Worm (Caenorhabditis elegans) whole organism, L4 larva: ENCODE data around the gene col-39.

Source experiments
- F49E8.2 ChIP-seq: sonication (generic microtip); optimal IDR thresholded peaks from 2 replicates; lab custom pipeline; 2016; ENCODE audit warnings: missing compliant biosample characterization, mild to moderate bottlenecking, missing genetic modification characterization, borderline replicate concordance
- Y5F2A.4 ChIP-seq: fragments of 200-800 bp; sonication (Bioruptor generic); optimal IDR thresholded peaks from 2 replicates; lab custom pipeline; 2018; ENCODE audit warnings: mild to moderate bottlenecking, missing genetic modification characterization, missing compliant biosample characterization
- ZK546.5 ChIP-seq, 2 experiments: sonication (generic microtip); optimal IDR thresholded peaks; 2 replicates each; lab custom pipeline; 2017; ENCODE audit warnings: missing biosample characterization in 2 of 2, missing genetic modification characterization in 2 of 2
- aha-1 ChIP-seq: fragments of 150-350 bp; peaks from one replicate; lab custom pipeline; 2014; ENCODE audit warnings: missing biosample characterization, missing genetic modification characterization
- ama-1 ChIP-seq: fragments of 150-350 bp; optimal IDR thresholded peaks from 2 replicates; lab custom pipeline; 2014; ENCODE audit warnings: inconsistent platforms, mixed read lengths
- arid-1 ChIP-seq: fragments of 200-800 bp; sonication (Bioruptor generic); conservative IDR thresholded peaks from 2 replicates; pipeline ENCODE4 v1.3.6; 2022; ENCODE audit warnings: missing genetic modification reagents, missing genetic modification characterization, missing compliant biosample characterization
- attf-4 ChIP-seq: sonication (generic microtip); optimal IDR thresholded peaks from 3 replicates; lab custom pipeline; 2017; ENCODE audit warnings: missing biosample characterization, missing genetic modification characterization
- daf-8 ChIP-seq: fragments of 200-800 bp; sonication (Bioruptor generic); IDR thresholded peaks from 2 replicates; pipeline ENCODE4 v1.3.6; 2022; ENCODE audit warnings: missing genetic modification characterization, missing compliant biosample characterization
- dmd-6 ChIP-seq: fragments of 200-800 bp; sonication (Bioruptor generic); IDR thresholded peaks from 2 replicates; pipeline ENCODE4 v1.3.6; 2022; ENCODE audit warnings: missing genetic modification reagents, missing genetic modification characterization, missing compliant biosample characterization
- dmd-9 ChIP-seq: fragments of 200-800 bp; sonication (Bioruptor generic); IDR thresholded peaks from 2 replicates; pipeline ENCODE4 v1.3.6; 2022; ENCODE audit warnings: missing genetic modification reagents, missing genetic modification characterization, missing compliant biosample characterization
- dpl-1 ChIP-seq: fragments of 150-350 bp; optimal IDR thresholded peaks from 2 replicates; lab custom pipeline; 2014; ENCODE audit warnings: missing biosample characterization, missing genetic modification reagents, missing genetic modification characterization
- duxl-1 ChIP-seq: sonication (generic microtip); optimal IDR thresholded peaks from 2 replicates; lab custom pipeline; 2016; ENCODE audit warnings: mild to moderate bottlenecking, missing genetic modification characterization, moderate library complexity, missing compliant biosample characterization; ENCODE audit not compliant: poor library complexity
- egl-43 ChIP-seq: fragments of 200-800 bp; sonication (Bioruptor generic); IDR thresholded peaks from 2 replicates; pipeline ENCODE4 v1.3.6; 2022; ENCODE audit warnings: missing genetic modification reagents, missing genetic modification characterization, missing compliant biosample characterization
- hlh-30 ChIP-seq: sonication (generic microtip); optimal IDR thresholded peaks from 2 replicates; lab custom pipeline; 2017; ENCODE audit warnings: antibody characterized with exemption, mild to moderate bottlenecking, missing genetic modification characterization, missing compliant biosample characterization; ENCODE audit not compliant: insufficient read depth
- lin-15B ChIP-seq: fragments of 150-350 bp; sonication (generic microtip); optimal IDR thresholded peaks from 3 replicates; lab custom pipeline; 2014; ENCODE audit warnings: missing biosample characterization, missing genetic modification characterization
- madf-5 ChIP-seq, 2 experiments: fragments of 200-800 bp; sonication (Bioruptor generic); IDR thresholded peaks; 2 replicates each; pipeline ENCODE4 v1.3.6; 2022; ENCODE audit warnings: missing compliant biosample characterization in 2 of 2, missing genetic modification characterization in 2 of 2
- madf-9 ChIP-seq: fragments of 200-800 bp; sonication (Bioruptor generic); conservative IDR thresholded peaks from 2 replicates; pipeline ENCODE4 v1.3.6; 2022; ENCODE audit warnings: missing genetic modification reagents, missing genetic modification characterization, missing compliant biosample characterization
- mdt-29 ChIP-seq: fragments of 200-800 bp; sonication (Bioruptor generic); IDR thresholded peaks from 2 replicates; pipeline ENCODE4 v1.3.6; 2022; ENCODE audit warnings: missing genetic modification reagents, missing genetic modification characterization, missing compliant biosample characterization
- mes-2 ChIP-seq: sonication (generic microtip); optimal IDR thresholded peaks from 2 replicates; lab custom pipeline; 2016; ENCODE audit warnings: missing genotype, mild to moderate bottlenecking, missing genetic modification characterization, missing compliant biosample characterization; ENCODE audit not compliant: poor library complexity, severe bottlenecking
- nhr-237 ChIP-seq: sonication (generic microtip); optimal IDR thresholded peaks from 2 replicates; lab custom pipeline; 2017; ENCODE audit warnings: missing biosample characterization, missing genetic modification characterization
- nhr-25 ChIP-seq: sonication (generic microtip); optimal IDR thresholded peaks from 2 replicates; lab custom pipeline; 2017; ENCODE audit warnings: missing genetic modification characterization, mild to moderate bottlenecking, missing compliant biosample characterization, antibody characterized with exemption, moderate library complexity, borderline replicate concordance; ENCODE audit not compliant: insufficient read depth
- nhr-48 ChIP-seq: sonication (generic microtip); optimal IDR thresholded peaks from 2 replicates; lab custom pipeline; 2016; ENCODE audit warnings: mild to moderate bottlenecking, missing genetic modification characterization, missing compliant biosample characterization
- pqm-1 ChIP-seq: sonication (generic microtip); optimal IDR thresholded peaks from 2 replicates; lab custom pipeline; 2017; ENCODE audit warnings: missing biosample characterization, missing genetic modification characterization
- set-16 ChIP-seq: fragments of 200-800 bp; sonication (Bioruptor generic); IDR thresholded peaks from 2 replicates; pipeline ENCODE4 v1.3.6; 2022; ENCODE audit warnings: missing genetic modification reagents, missing genetic modification characterization, missing compliant biosample characterization
- snpc-1.2 ChIP-seq: fragments of 200-800 bp; sonication (Bioruptor generic); IDR thresholded peaks from 2 replicates; pipeline ENCODE4 v1.3.6; 2022; ENCODE audit warnings: missing genetic modification reagents, missing genetic modification characterization, missing compliant biosample characterization
- spr-3 ChIP-seq: fragments of 200-800 bp; sonication (Bioruptor generic); optimal IDR thresholded peaks from 2 replicates; lab custom pipeline; 2018; ENCODE audit warnings: mild to moderate bottlenecking, missing genetic modification characterization, missing compliant biosample characterization
- tra-1 ChIP-seq: fragments of 200-800 bp; sonication (Bioruptor generic); IDR thresholded peaks from 2 replicates; pipeline ENCODE4 v1.3.6; 2022; ENCODE audit warnings: missing genetic modification reagents, missing genetic modification characterization, missing compliant biosample characterization
- unc-130 ChIP-seq: sonication (generic microtip); optimal IDR thresholded peaks from 2 replicates; lab custom pipeline; 2016; ENCODE audit warnings: missing genetic modification reagents, missing genetic modification characterization, missing compliant biosample characterization
- unc-62 ChIP-seq, 3 experiments: fragments of 150-350 bp in 1 of 3; sonication (generic microtip); optimal IDR thresholded peaks in 2 of 3; peaks in 1 of 3; 1 replicate in 1 of 3; 2 replicates in 2 of 3; lab custom pipeline; 2014 to 2017; ENCODE audit warnings: missing biosample characterization in 3 of 3, missing genetic modification characterization in 3 of 3, missing genetic modification reagents in 3 of 3, missing genotype in 1 of 3
- vab-7 ChIP-seq: fragments of 200-800 bp; sonication (Bioruptor generic); IDR thresholded peaks from 2 replicates; pipeline ENCODE4 v1.3.6; 2022; ENCODE audit warnings: missing genetic modification reagents, missing genetic modification characterization, missing compliant biosample characterization
- zag-1 ChIP-seq: fragments of 150-350 bp; optimal IDR thresholded peaks from 2 replicates; lab custom pipeline; 2014; ENCODE audit warnings: missing biosample characterization, missing genetic modification characterization
- zip-2 ChIP-seq: fragments of 150-350 bp; optimal IDR thresholded peaks from 2 replicates; lab custom pipeline; 2014; ENCODE audit warnings: missing biosample characterization, missing genetic modification characterization

The col-39 gene

ce11 chrII:10706901-10707300, 2.2 kb downstream of the col-39 start, which contains the start of gene col-80:
col-80 (plus strand) TSS chrII:10707201.
- peak in 1 of 2 experiments; percentile 41 for TF ChIP-seq unc-62 (GFP tag; optimal IDR thresholded peaks at IDR 0.05 in 1 of 2; lab: Kevin White, UChicago)
- no peak for TF ChIP-seq unc-62 (tag; optimal IDR thresholded peaks at IDR 0.05; lab: Kevin White, UChicago)
- TF ChIP-seq dmd-6 (GFP tag; lab: Robert Waterston, UW), result 0 out of 2 replicates have a peak, but pooled peaks have one; percentile 17
- 0 out of 4 replicates have a peak, but pooled peaks of 1 of the 2 experiments have one; percentile 49 for TF ChIP-seq madf-5 (GFP tag; IDR thresholded peaks at IDR 0.05; lab: Robert Waterston, UW)
- TF ChIP-seq ama-1 (lab: Kevin White, UChicago), result no peak

ce11 chrII:10707439-10708096, 2.9 kb downstream of the col-39 start:
- TF ChIP-seq madf-9 (GFP tag; lab: Robert Waterston, UW) (peak; percentile 5; the same call in 1 of the 2 replicates), tra-1 (GFP tag; lab: Robert Waterston, UW) (0 out of 2 replicates have a peak, but pooled peaks have one; percentile 5), dmd-9 (GFP tag; lab: Robert Waterston, UW) (no peak), Y5F2A.4 (GFP tag; lab: Kevin White, UChicago) (no peak), arid-1 (GFP tag; lab: Robert Waterston, UW) (no peak), zag-1 (tag; lab: Kevin White, UChicago) (no peak), daf-8 (GFP tag; lab: Robert Waterston, UW) (0 out of 2 replicates have a peak, but pooled peaks have one; percentile 30), F49E8.2 (tag; lab: Kevin White, UChicago) (no peak), duxl-1 (tag; lab: Kevin White, UChicago) (no peak), pqm-1 (tag; lab: Kevin White, UChicago) (no peak), nhr-48 (tag; lab: Kevin White, UChicago) (no peak), spr-3 (peak; percentile 31), set-16 (GFP tag; lab: Robert Waterston, UW) (peak; percentile 99), ZK546.5 (tag; optimal IDR thresholded peaks at IDR 0.05; lab: Kevin White, UChicago) (no peak), madf-5 (GFP tag; IDR thresholded peaks at IDR 0.05; lab: Robert Waterston, UW) (0 out of 4 replicates have a peak, but pooled peaks of 1 of the 2 experiments have one; percentile 73), nhr-237 (tag; lab: Kevin White, UChicago) (no peak), nhr-25 (no peak), attf-4 (tag; lab: Kevin White, UChicago) (no peak), egl-43 (GFP tag; lab: Robert Waterston, UW) (peak; percentile 14; the same call in 1 of the 2 replicates), hlh-30 (tag; lab: Kevin White, UChicago) (no peak)

ce11 chrII:10708660-10709059, 3.9 kb downstream of the col-39 start, which contains the start of gene bli-1:
bli-1 (plus strand) TSS chrII:10708960.
- TF ChIP-seq aha-1 (tag; lab: Kevin White, UChicago) (peak; percentile 29), mdt-29 (no peak), unc-62 (GFP tag; optimal IDR thresholded peaks at IDR 0.05 in 1 of 2; lab: Kevin White, UChicago) (peak in 1 of 2 experiments; percentile 23), unc-62 (tag; optimal IDR thresholded peaks at IDR 0.05; lab: Kevin White, UChicago) (no peak)

ce11 chrII:10714262-10714933, 9.7 kb downstream of the col-39 start, which contains the start of the genes dph-2 and C09G5.7:
dph-2 (minus strand) TSS chrII:10714297.
C09G5.7 (plus strand) TSS chrII:10714883.
- TF ChIP-seq mes-2 (tag; lab: Kevin White, UChicago) (peak; percentile 89), unc-130 (peak; percentile 53), zip-2 (tag; lab: Kevin White, UChicago) (no peak), vab-7 (GFP tag; lab: Robert Waterston, UW) (no peak), madf-5 (GFP tag; IDR thresholded peaks at IDR 0.05; lab: Robert Waterston, UW) (no peak), unc-62 (GFP tag; optimal IDR thresholded peaks at IDR 0.05 in 1 of 2; lab: Kevin White, UChicago) (peak in 1 of 2 experiments; percentile 80), unc-62 (tag; optimal IDR thresholded peaks at IDR 0.05; lab: Kevin White, UChicago) (no peak), lin-15B (tag; lab: Kevin White, UChicago) (no peak), snpc-1.2 (GFP tag; lab: Robert Waterston, UW) (no peak), dpl-1 (GFP tag; lab: Kevin White, UChicago) (peak; percentile 85)
- TF ChIP-seq, all 104 proteins: peak for 4
